In the genomic region with DNA sequence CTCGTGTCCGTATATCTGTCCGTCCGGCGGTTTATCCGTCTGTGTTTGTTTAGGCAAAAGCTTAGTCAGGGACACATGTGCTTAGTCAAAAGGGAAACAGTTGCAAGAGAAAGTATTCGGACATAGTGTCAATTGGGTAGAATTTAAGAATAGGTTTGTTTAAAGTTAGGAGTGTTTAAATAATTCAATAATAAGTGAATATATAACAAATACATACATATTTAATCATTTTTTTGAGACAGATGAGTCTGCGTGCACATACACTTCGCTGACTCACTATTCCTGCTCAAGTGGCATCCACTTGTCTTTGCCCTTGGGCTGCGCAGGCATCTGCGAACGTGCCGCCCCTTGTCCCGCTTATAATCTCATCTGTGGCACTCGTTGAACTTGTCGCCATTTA, we compare ENCODE assay signal across 2 fruit fly cellular contexts.
TF ChIP-seq lines count a peak whose summit lies in the region.

No protein-coding gene starts in this region.

- no peak for TF ChIP-seq CTCF in whole organism, embryonic (GFP tag; optimal IDR thresholded peaks at IDR 0.05; lab: Kevin White, UChicago)

TF ChIP-seq in whole organism, embryonic, 481 proteins besides CTCF, POLR2A, EP300 and RAD21 (continues in another document):
- peak; percentile 53; the same call in 2 of the 3 replicates for TF ChIP-seq dysf (GFP tag; IDR thresholded peaks at IDR 0.05; lab: Robert Waterston, UW)
- no peak for TF ChIP-seq pnt (GFP tag; optimal IDR thresholded peaks at IDR 0.05; lab: Kevin White, UChicago)
- peak; percentile 65 for TF ChIP-seq slbo (GFP tag; IDR thresholded peaks at IDR 0.05; lab: Robert Waterston, UW)
- 0 out of 2 replicates have a peak, but pooled peaks have one; percentile 16 for TF ChIP-seq Rfx (GFP tag; IDR thresholded peaks at IDR 0.05; lab: Robert Waterston, UW)
- peak; percentile 38; the same call in 1 of the 2 replicates for TF ChIP-seq Awh (GFP tag; IDR thresholded peaks at IDR 0.05; lab: Robert Waterston, UW)
- TF ChIP-seq ci (GFP tag; IDR thresholded peaks at IDR 0.05; lab: Robert Waterston, UW): no peak
- TF ChIP-seq CG12659 (GFP tag; optimal IDR thresholded peaks at IDR 0.05; lab: Kevin White, UChicago): no peak
- no peak for TF ChIP-seq MESR4 (GFP tag; optimal IDR thresholded peaks at IDR 0.05; lab: Kevin White, UChicago)
- no peak for TF ChIP-seq Dfd (GFP tag; optimal IDR thresholded peaks at IDR 0.05; lab: Kevin White, UChicago)
- 0 out of 2 replicates have a peak, but pooled peaks have one; percentile 16 for TF ChIP-seq ttk (GFP tag; IDR thresholded peaks at IDR 0.05; lab: Robert Waterston, UW)
- TF ChIP-seq CG1603 (tag; optimal IDR thresholded peaks at IDR 0.05; lab: Kevin White, UChicago): peak; percentile 2
- no peak for TF ChIP-seq pan (optimal IDR thresholded peaks at IDR 0.05; lab: Kevin White, UChicago)
- peak in 1 of 2 experiments; percentile 58 for TF ChIP-seq pan (GFP tag; optimal IDR thresholded peaks at IDR 0.05 in 1 of 2, IDR thresholded peaks at IDR 0.05 in 1 of 2)
- TF ChIP-seq br (optimal IDR thresholded peaks at IDR 0.05; lab: Kevin White, UChicago): no peak
- no peak for TF ChIP-seq jigr1 (GFP tag; IDR thresholded peaks at IDR 0.05; lab: Robert Waterston, UW)
- peak; percentile 17; the same call in 1 of the 2 replicates for TF ChIP-seq sob (GFP tag; IDR thresholded peaks at IDR 0.05; lab: Robert Waterston, UW)
- no peak for TF ChIP-seq Atf-2 (GFP tag; optimal IDR thresholded peaks at IDR 0.05; lab: Kevin White, UChicago)
- peak; percentile 39 for TF ChIP-seq CG8388 (GFP tag; optimal IDR thresholded peaks at IDR 0.05; lab: Kevin White, UChicago)
- TF ChIP-seq Atf6 (GFP tag; IDR thresholded peaks at IDR 0.05; lab: Robert Waterston, UW): peak; percentile 43
- no peak for TF ChIP-seq tll (GFP tag; optimal IDR thresholded peaks at IDR 0.05; lab: Kevin White, UChicago)
- TF ChIP-seq CG9932 (GFP tag; IDR thresholded peaks at IDR 0.05; lab: Robert Waterston, UW): peak; percentile 48; the same call in 1 of the 2 replicates
- TF ChIP-seq Fer1 (GFP tag; optimal IDR thresholded peaks at IDR 0.05; lab: Kevin White, UChicago): peak; percentile 6
- TF ChIP-seq dimm (GFP tag; IDR thresholded peaks at IDR 0.05; lab: Robert Waterston, UW): no peak
- TF ChIP-seq CG2199 (GFP tag; IDR thresholded peaks at IDR 0.05; lab: Robert Waterston, UW): no peak
- TF ChIP-seq dmrt99B (tag; optimal IDR thresholded peaks at IDR 0.05; lab: Kevin White, UChicago): peak; percentile 19
- TF ChIP-seq CG1529 (GFP tag; optimal IDR thresholded peaks at IDR 0.05; lab: Kevin White, UChicago): no peak
- 0 out of 2 replicates have a peak, but pooled peaks have one; percentile 9 for TF ChIP-seq CG5953 (GFP tag; IDR thresholded peaks at IDR 0.05; lab: Robert Waterston, UW)
- TF ChIP-seq CG2678 (tag; optimal IDR thresholded peaks at IDR 0.05; lab: Kevin White, UChicago): peak; percentile 43
- no peak for TF ChIP-seq onecut (GFP tag; IDR thresholded peaks at IDR 0.05; lab: Robert Waterston, UW)
- peak; percentile 49; the same call in 1 of the 2 replicates for TF ChIP-seq stc (GFP tag; IDR thresholded peaks at IDR 0.05; lab: Robert Waterston, UW)
- no peak for TF ChIP-seq CG34376 (GFP tag; optimal IDR thresholded peaks at IDR 0.05; lab: Kevin White, UChicago)
- no peak for TF ChIP-seq CG1024 (GFP tag; IDR thresholded peaks at IDR 0.05; lab: Robert Waterston, UW)
- TF ChIP-seq Xrp1 (GFP tag; IDR thresholded peaks at IDR 0.05; lab: Robert Waterston, UW): peak; percentile 17; the same call in 1 of the 2 replicates
- no peak for TF ChIP-seq CG14860 (GFP tag; IDR thresholded peaks at IDR 0.05; lab: Robert Waterston, UW; ENCODE audit: partially characterized antibody)
- TF ChIP-seq lmd (GFP tag; IDR thresholded peaks at IDR 0.05; lab: Robert Waterston, UW): no peak; the same call in 1 of the 2 replicates
- TF ChIP-seq Dad (GFP tag; optimal IDR thresholded peaks at IDR 0.05; lab: Kevin White, UChicago): no peak
- TF ChIP-seq CG12769 (tag; optimal IDR thresholded peaks at IDR 0.05; lab: Kevin White, UChicago): peak; percentile 8
- 0 out of 2 replicates have a peak, but pooled peaks have one; percentile 6 for TF ChIP-seq CG6689 (GFP tag; IDR thresholded peaks at IDR 0.05; lab: Robert Waterston, UW)
- peak; percentile 5 for TF ChIP-seq CG11504 (tag; optimal IDR thresholded peaks at IDR 0.05; lab: Kevin White, UChicago)
- 0 out of 2 replicates have a peak, but pooled peaks have one; percentile 16 for TF ChIP-seq CG10366 (GFP tag; IDR thresholded peaks at IDR 0.05; lab: Robert Waterston, UW)
- peak; percentile 64 for TF ChIP-seq row (GFP tag; IDR thresholded peaks at IDR 0.05; lab: Robert Waterston, UW)

TF ChIP-seq in whole organism, prepupa, 60 proteins besides CTCF, POLR2A, EP300 and RAD21:
- TF ChIP-seq CG8319 (GFP tag; optimal IDR thresholded peaks at IDR 0.05; lab: Kevin White, UChicago) (no peak), eg (GFP tag; IDR thresholded peaks at IDR 0.05; lab: Robert Waterston, UW) (0 out of 3 replicates have a peak, but pooled peaks have one; percentile 14), CG11294 (GFP tag; IDR thresholded peaks at IDR 0.05; lab: Robert Waterston, UW) (no peak), CG8632 (GFP tag; optimal IDR thresholded peaks at IDR 0.05; lab: Kevin White, UChicago) (no peak), Ets96B (tag; optimal IDR thresholded peaks at IDR 0.05; lab: Kevin White, UChicago) (no peak)
